Worm (Caenorhabditis elegans) whole organism, L2 larva: ENCODE results near the gene C01G12.5.

ENCODE experiments used
- ama-1 ChIP-seq: fragments of 150-350 bp; optimal IDR thresholded peaks from 2 replicates; lab custom pipeline; 2018; ENCODE audit warnings: inconsistent platforms
- dmd-4 ChIP-seq: sonication (generic microtip); optimal IDR thresholded peaks from 2 replicates; lab custom pipeline; 2017; ENCODE audit warnings: missing biosample characterization, missing genetic modification characterization
- elt-1 ChIP-seq: fragments of 150-350 bp; optimal IDR thresholded peaks from 2 replicates; lab custom pipeline; 2014; ENCODE audit warnings: missing biosample characterization, missing genetic modification characterization
- elt-3 ChIP-seq: sonication (generic microtip); optimal IDR thresholded peaks from 2 replicates; lab custom pipeline; 2017; ENCODE audit warnings: missing biosample characterization, missing genetic modification characterization
- lin-11 ChIP-seq: fragments of 150-350 bp; sonication (generic microtip); optimal IDR thresholded peaks from 2 replicates; lab custom pipeline; 2014; ENCODE audit warnings: missing biosample characterization, missing genetic modification characterization, inconsistent platforms, mixed read lengths
- lin-13 ChIP-seq: fragments of 150-350 bp; optimal IDR thresholded peaks from 2 replicates; lab custom pipeline; 2014; ENCODE audit warnings: missing biosample characterization, missing genetic modification reagents, missing genetic modification characterization
- lsy-2 ChIP-seq, 2 experiments: fragments of 150-350 bp in 1 of 2; sonication (generic microtip) in 1 of 2; optimal IDR thresholded peaks; 2 replicates each; lab custom pipeline; 2014 to 2017; ENCODE audit warnings: missing biosample characterization in 2 of 2, missing genetic modification characterization in 2 of 2
- mdl-1 ChIP-seq, 2 experiments: fragments of 150-350 bp in 1 of 2; sonication (generic microtip) in 1 of 2; optimal IDR thresholded peaks; 2 replicates each; lab custom pipeline; 2017; ENCODE audit warnings: missing biosample characterization in 2 of 2, missing genetic modification characterization in 2 of 2
- nhr-11 ChIP-seq: fragments of 150-350 bp; optimal IDR thresholded peaks from 2 replicates; lab custom pipeline; 2014; ENCODE audit warnings: missing biosample characterization, missing genetic modification characterization
- nhr-237 ChIP-seq: fragments of 150-350 bp; optimal IDR thresholded peaks from 2 replicates; lab custom pipeline; 2014; ENCODE audit warnings: missing biosample characterization, missing genetic modification characterization
- nhr-25 ChIP-seq: fragments of 150-350 bp; sonication (generic microtip); optimal IDR thresholded peaks from 3 replicates; lab custom pipeline; 2014; ENCODE audit warnings: missing biosample characterization, missing genetic modification characterization
- snpc-4 ChIP-seq: fragments of 150-350 bp; optimal IDR thresholded peaks from 2 replicates; lab custom pipeline; 2014; ENCODE audit warnings: missing biosample characterization, missing genetic modification characterization
- unc-55 ChIP-seq: fragments of 150-350 bp; sonication (generic microtip); optimal IDR thresholded peaks from 3 replicates; lab custom pipeline; 2014; ENCODE audit warnings: missing biosample characterization, missing genetic modification reagents, missing genetic modification characterization
- unc-62 ChIP-seq: fragments of 150-350 bp; optimal IDR thresholded peaks from 2 replicates; lab custom pipeline; 2014; ENCODE audit warnings: missing biosample characterization, missing genetic modification reagents, missing genetic modification characterization

- TF ChIP-seq nhr-11 (tag; lab: Kevin White, UChicago) = no peak
- no peak for TF ChIP-seq elt-1
- TF ChIP-seq lin-11 (tag; lab: Kevin White, UChicago) = no peak
- TF ChIP-seq elt-3 (tag; lab: Kevin White, UChicago) = no peak
- no peak for TF ChIP-seq lin-13
- TF ChIP-seq nhr-237 (tag; lab: Kevin White, UChicago) = no peak
- no peak for TF ChIP-seq unc-55 (GFP tag; lab: Kevin White, UChicago)
- no peak for TF ChIP-seq dmd-4
- no peak for TF ChIP-seq lsy-2 (tag; optimal IDR thresholded peaks at IDR 0.05; lab: Kevin White, UChicago)
- no peak for TF ChIP-seq nhr-25 (tag; lab: Kevin White, UChicago)
- TF ChIP-seq mdl-1 (tag; optimal IDR thresholded peaks at IDR 0.05; lab: Kevin White, UChicago) = no peak
- TF ChIP-seq unc-62 = no peak
- no peak for TF ChIP-seq ama-1 (lab: Kevin White, UChicago)
- no peak for TF ChIP-seq snpc-4 (tag; lab: Kevin White, UChicago)
These were observed 30.9 kb upstream of the C01G12.5 start for ce11 chrII:14618158-14618557.
